Fruit fly (Drosophila melanogaster): ENCODE data around the gene CG6959.

- TF ChIP-seq Clk (GFP tag; optimal IDR thresholded peaks at IDR 0.05) (no peak), CG14711 (tag; optimal IDR thresholded peaks at IDR 0.05) (no peak)
Observed at dm6 chr3R:11830757-11831586, 38.3 kb downstream of the CG6959 start.
